Worm (Caenorhabditis elegans): ENCODE results near the gene fbxa-77.

DNA sequence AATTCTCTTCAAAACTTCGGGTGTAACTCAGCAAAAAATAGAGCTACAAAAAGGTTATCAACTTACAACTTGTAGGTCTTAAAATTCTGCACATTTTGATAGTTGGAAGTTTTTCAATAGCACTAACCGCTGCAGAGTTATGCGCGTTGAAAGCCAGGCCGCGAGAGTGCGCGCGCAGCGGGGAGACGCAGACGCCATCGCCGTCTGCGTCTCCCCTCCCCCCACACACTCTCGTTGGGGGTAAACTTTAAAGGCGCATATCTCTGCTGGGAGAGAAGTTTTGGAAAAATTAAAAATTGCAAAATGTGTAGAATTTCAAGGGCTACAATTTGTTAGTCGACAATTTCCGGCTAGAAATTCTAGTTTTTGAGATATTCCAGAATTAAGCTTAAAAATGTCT, 19.8 kb upstream of the fbxa-77 start:
- no peak for TF ChIP-seq him-1 (tag; optimal IDR thresholded peaks at IDR 0.05)
- no peak for TF ChIP-seq dao-5 (tag; optimal IDR thresholded peaks at IDR 0.05)
- TF ChIP-seq W03F9.2 (tag; optimal IDR thresholded peaks at IDR 0.05): no peak

Measured in whole organism, L4/young adult.